Fruit fly (Drosophila melanogaster) Kc167 (cell line): ENCODE results near the gene Hsp70Aa.

Source experiments
- Sin3A ChIP-seq: fragments of >200 bp; optimal IDR thresholded peaks from 2 replicates; lab custom pipeline; 2018; ENCODE audit warnings: missing external identifiers
- h ChIP-seq: fragments of >200 bp; optimal IDR thresholded peaks from 3 replicates; lab custom pipeline; 2018; ENCODE audit warnings: missing external identifiers
- psq ChIP-seq: fragments of >200 bp; optimal IDR thresholded peaks from 2 replicates; lab custom pipeline; 2017; ENCODE audit warnings: missing external identifiers

DNA sequence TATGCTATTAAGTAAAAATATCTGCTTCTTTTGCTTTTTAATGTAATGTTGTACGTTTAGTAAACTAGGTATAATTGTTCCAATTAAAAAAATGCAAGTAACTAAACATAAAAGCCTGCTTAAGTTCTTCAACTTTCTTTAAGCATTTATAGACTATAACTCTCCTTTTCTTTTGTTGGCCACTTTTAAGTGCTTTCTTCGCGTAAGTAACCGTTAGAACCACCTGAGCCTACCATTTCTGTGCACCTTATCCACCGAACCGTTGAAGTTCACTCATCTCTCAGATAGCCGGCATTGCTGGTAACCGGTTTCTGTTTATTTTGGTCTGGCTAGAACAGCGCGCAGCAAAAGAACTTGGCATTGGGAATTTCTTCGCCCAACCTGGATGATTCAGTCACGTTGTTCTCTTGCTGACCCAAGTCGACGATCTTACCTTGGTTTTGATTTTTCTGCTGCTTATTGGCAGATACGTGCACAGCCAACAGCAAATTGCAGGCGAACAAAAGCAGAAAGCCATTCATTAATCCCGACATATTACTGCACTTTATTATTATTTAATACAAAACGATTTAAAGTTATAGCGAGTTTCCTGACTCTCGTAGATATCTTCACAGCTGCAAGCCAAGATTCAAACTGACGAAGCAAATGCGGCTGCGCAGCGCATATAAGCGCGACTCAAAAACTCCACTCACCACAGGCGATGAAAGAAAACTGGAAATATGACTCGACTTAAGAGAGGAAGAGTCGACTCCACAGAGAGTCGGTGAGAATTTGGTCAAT, 20.4 kb upstream of the Hsp70Aa start, which contains the start of gene CG10005:
- TF ChIP-seq psq (lab: Kevin White, UChicago) (no peak), h (no peak), Sin3A (lab: Kevin White, UChicago) (no peak)
